Fruit fly (Drosophila melanogaster): Measurements from ENCODE around the gene CG32266.

Gene CG32266

DNA sequence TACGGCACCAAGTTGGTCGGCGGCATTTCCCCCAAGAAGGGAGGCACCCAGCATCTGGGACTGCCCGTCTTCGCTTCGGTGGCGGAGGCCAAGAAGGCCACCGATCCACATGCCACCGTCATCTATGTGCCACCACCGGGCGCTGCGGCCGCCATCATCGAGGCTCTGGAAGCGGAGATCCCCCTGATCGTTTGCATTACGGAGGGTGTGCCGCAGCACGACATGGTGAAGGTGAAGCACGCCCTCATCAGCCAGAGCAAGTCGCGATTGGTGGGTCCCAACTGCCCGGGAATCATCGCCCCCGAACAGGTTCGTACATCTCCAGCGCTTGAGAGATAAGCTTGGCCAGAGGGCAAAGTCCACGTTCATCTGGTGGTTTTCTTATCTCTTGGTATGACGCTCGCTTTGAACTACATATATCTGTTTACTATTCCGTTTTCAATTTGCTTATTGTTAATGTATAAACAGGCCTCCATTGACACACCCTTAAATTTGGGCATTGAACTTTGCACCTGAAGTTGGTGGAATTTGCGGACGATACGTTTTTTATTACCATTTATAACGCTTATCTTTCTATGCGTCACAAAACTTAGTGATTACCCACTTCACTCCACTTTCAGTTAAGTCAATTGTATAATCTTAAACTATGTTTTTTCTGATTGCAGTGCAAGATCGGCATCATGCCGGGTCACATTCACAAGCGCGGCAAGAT lies 26.3 kb downstream of the CG32266 start:
- TF ChIP-seq lab (GFP tag; optimal IDR thresholded peaks at IDR 0.05) (peak; percentile 18), dmrt99B (tag; optimal IDR thresholded peaks at IDR 0.05) (peak; percentile 11), Optix (GFP tag; IDR thresholded peaks at IDR 0.05) (no peak), fd96Cb (tag; optimal IDR thresholded peaks at IDR 0.05) (no peak), CG8478 (optimal IDR thresholded peaks at IDR 0.05) (no peak), CG9727 (GFP tag; optimal IDR thresholded peaks at IDR 0.05) (peak; percentile 12), nerfin-2 (GFP tag; IDR thresholded peaks at IDR 0.05; ENCODE audit: partially characterized antibody) (no peak), sd (tag; optimal IDR thresholded peaks at IDR 0.05) (peak; percentile 74), al (GFP tag; IDR thresholded peaks at IDR 0.05) (no peak), Nf-YC (tag; optimal IDR thresholded peaks at IDR 0.05) (peak; percentile 78), sqz (GFP tag; optimal IDR thresholded peaks at IDR 0.05) (peak; percentile 28), Camta (GFP tag; optimal IDR thresholded peaks at IDR 0.05) (no peak), CG30403 (GFP tag; optimal IDR thresholded peaks at IDR 0.05) (no peak), Med (GFP tag) (peak; percentile 48), mirr (GFP tag; optimal IDR thresholded peaks at IDR 0.05) (peak; percentile 69), sug (tag; optimal IDR thresholded peaks at IDR 0.05) (peak; percentile 63), Hey (tag; optimal IDR thresholded peaks at IDR 0.05) (peak; percentile 11), Eip74EF (GFP tag; optimal IDR thresholded peaks at IDR 0.05) (peak in 1 of 2 experiments; percentile 6), CG15696 (tag; optimal IDR thresholded peaks at IDR 0.05) (peak; percentile 4), BtbVII (GFP tag; optimal IDR thresholded peaks at IDR 0.05) (peak; percentile 47), Deaf1 (tag; optimal IDR thresholded peaks at IDR 0.05) (peak; percentile 4), ham (GFP tag; IDR thresholded peaks at IDR 0.05) (no peak), p53 (GFP tag; optimal IDR thresholded peaks at IDR 0.05) (no peak), CG12299 (tag; optimal IDR thresholded peaks at IDR 0.05) (peak; percentile 17), CG18599 (GFP tag; optimal IDR thresholded peaks at IDR 0.05) (peak; percentile 28), CG33557 (GFP tag; optimal IDR thresholded peaks at IDR 0.05) (peak; percentile 14), odd (GFP tag; optimal IDR thresholded peaks at IDR 0.05) (peak; percentile 40), Bteb2 (GFP tag; optimal IDR thresholded peaks at IDR 0.05) (no peak), Asciz (GFP tag; optimal IDR thresholded peaks at IDR 0.05) (peak; percentile 46), amos (GFP tag; IDR thresholded peaks at IDR 0.05; ENCODE audit: partially characterized antibody) (no peak), exex (tag; optimal IDR thresholded peaks at IDR 0.05) (peak; percentile 59), Hr78 (GFP tag; optimal IDR thresholded peaks at IDR 0.05) (peak in 1 of 2 experiments; percentile 89), wek (GFP tag; optimal IDR thresholded peaks at IDR 0.05) (peak; percentile 13), kah (GFP tag; optimal IDR thresholded peaks at IDR 0.05) (peak; percentile 3), nom (GFP tag; optimal IDR thresholded peaks at IDR 0.05) (peak; percentile 97), CG34376 (GFP tag; optimal IDR thresholded peaks at IDR 0.05) (peak; percentile 94), dmrt11E (tag; optimal IDR thresholded peaks at IDR 0.05) (peak; percentile 0), CG17359 (tag; optimal IDR thresholded peaks at IDR 0.05) (peak; percentile 8), Pdp1 (GFP tag; optimal IDR thresholded peaks at IDR 0.05) (peak in 1 of 2 experiments; percentile 64), CG13424 (tag; optimal IDR thresholded peaks at IDR 0.05) (peak; percentile 17), CG11093 (GFP tag; IDR thresholded peaks at IDR 0.05) (0 out of 3 replicates have a peak, but pooled peaks have one; percentile 7), kni (GFP tag; optimal IDR thresholded peaks at IDR 0.05) (peak; percentile 16), wdn (GFP tag; IDR thresholded peaks at IDR 0.05) (no peak), CG15601 (tag; optimal IDR thresholded peaks at IDR 0.05) (peak; percentile 52), CG17802 (tag; optimal IDR thresholded peaks at IDR 0.05) (peak; percentile 27), Fer1 (GFP tag; optimal IDR thresholded peaks at IDR 0.05) (peak; percentile 40), CG6813 (GFP tag; optimal IDR thresholded peaks at IDR 0.05) (peak; percentile 1)

All from whole organism, embryonic.